Worm (Caenorhabditis elegans) whole organism, L4/young adult: ENCODE measurements around the gene F01D5.7.

Source experiments
- W03F9.2 ChIP-seq: fragments of 150-350 bp; optimal IDR thresholded peaks from 2 replicates; lab custom pipeline; 2014; ENCODE audit warnings: missing biosample characterization, missing genetic modification characterization
- him-1 ChIP-seq: sonication (generic microtip); optimal IDR thresholded peaks from 2 replicates; lab custom pipeline; 2016; ENCODE audit warnings: missing genotype, missing genetic modification reagents, missing genetic modification characterization, missing compliant biosample characterization

- TF ChIP-seq him-1 (tag; lab: Kevin White, UChicago) (no peak), W03F9.2 (tag; lab: Kevin White, UChicago) (no peak)
These were observed 10.5 kb upstream of the F01D5.7 start for ce11 chrII:13997989-13998388.
